Fruit fly (Drosophila melanogaster) whole organism, embryonic: ENCODE measurements around the gene CG12448.

Experiments used
- Atf3 ChIP-seq: fragments of 200-800 bp; sonication (Bioruptor generic); optimal IDR thresholded peaks from 3 replicates; lab custom pipeline; 2016; ENCODE audit warnings: missing biosample characterization, missing genetic modification characterization
- B-H1 ChIP-seq: fragments of 200-800 bp; sonication (Bioruptor generic); IDR thresholded peaks from 3 replicates; pipeline ENCODE4 v1.3.6; 2022; ENCODE audit warnings: missing biosample characterization, missing genetic modification characterization
- B-H2 ChIP-seq: fragments of 200-800 bp; sonication (Bioruptor generic); optimal IDR thresholded peaks from 2 replicates; lab custom pipeline; 2018; ENCODE audit warnings: missing biosample characterization, mild to moderate bottlenecking, missing genetic modification characterization
- CG10431 ChIP-seq: fragments of 200-800 bp; sonication (Bioruptor generic); optimal IDR thresholded peaks from 3 replicates; lab custom pipeline; 2018; ENCODE audit warnings: missing biosample characterization, mild to moderate bottlenecking, missing genetic modification characterization
- CG10654 ChIP-seq: fragments of 200-800 bp; sonication (Bioruptor generic); optimal IDR thresholded peaks from 2 replicates; lab custom pipeline; 2016; ENCODE audit warnings: missing biosample characterization, missing genetic modification characterization
- CG10979 ChIP-seq: fragments of 200-800 bp; sonication (Bioruptor generic); optimal IDR thresholded peaks from 2 replicates; lab custom pipeline; 2018; ENCODE audit warnings: missing biosample characterization, mild to moderate bottlenecking, missing genetic modification characterization, moderate library complexity
- CG11093 ChIP-seq: fragments of 200-800 bp; sonication (Bioruptor generic); IDR thresholded peaks from 3 replicates; pipeline ENCODE4 v1.3.6; 2022; ENCODE audit warnings: missing biosample characterization, missing genetic modification characterization
- CG13287 ChIP-seq: fragments of 200-800 bp; sonication (Bioruptor generic); IDR thresholded peaks from 2 replicates; pipeline ENCODE4 v1.3.6; 2022; ENCODE audit warnings: missing biosample characterization, missing genetic modification characterization; ENCODE audit not compliant: partially characterized antibody
- CG13624 ChIP-seq: fragments of 200-800 bp; sonication (Bioruptor generic); optimal IDR thresholded peaks from 2 replicates; lab custom pipeline; 2016; ENCODE audit warnings: missing biosample characterization, missing genetic modification characterization
- CG1529 ChIP-seq: fragments of 200-800 bp; sonication (Bioruptor generic); optimal IDR thresholded peaks from 3 replicates; lab custom pipeline; 2018; ENCODE audit warnings: missing biosample characterization, missing genetic modification characterization
- CG17829 ChIP-seq: fragments of 200-800 bp; optimal IDR thresholded peaks from 2 replicates; lab custom pipeline; 2019; ENCODE audit warnings: missing biosample characterization, mild to moderate bottlenecking, missing genetic modification characterization, moderate library complexity
- CG18262 ChIP-seq: fragments of 200-800 bp; optimal IDR thresholded peaks from 3 replicates; lab custom pipeline; 2019; ENCODE audit warnings: missing biosample characterization, mild to moderate bottlenecking, missing genetic modification characterization, moderate library complexity
- CG30403 ChIP-seq: fragments of 200-800 bp; sonication (Bioruptor generic); optimal IDR thresholded peaks from 3 replicates; lab custom pipeline; 2016; ENCODE audit warnings: missing biosample characterization, missing genetic modification characterization
- CG32532 ChIP-seq: fragments of 200-800 bp; sonication (Bioruptor generic); IDR thresholded peaks from 2 replicates; pipeline ENCODE4 v1.3.6; 2022; ENCODE audit warnings: missing biosample characterization, missing genetic modification characterization
- CG42726 ChIP-seq: fragments of 200-800 bp; sonication (Bioruptor generic); IDR thresholded peaks from 2 replicates; pipeline ENCODE4 v1.3.6; 2022; ENCODE audit warnings: missing biosample characterization, missing genetic modification characterization; ENCODE audit not compliant: partially characterized antibody
- CG4328 ChIP-seq: fragments of 200-800 bp; sonication (Bioruptor generic); optimal IDR thresholded peaks from 3 replicates; lab custom pipeline; 2017; ENCODE audit warnings: missing biosample characterization, missing genetic modification reagents, missing genetic modification characterization
- CG5180 ChIP-seq: fragments of 200-800 bp; sonication (Bioruptor generic); optimal IDR thresholded peaks from 3 replicates; lab custom pipeline; 2017; ENCODE audit warnings: missing biosample characterization, missing genetic modification characterization, mild to moderate bottlenecking, moderate library complexity, missing genetic modification reagents
- CG6272 ChIP-seq: fragments of 200-800 bp; sonication (Bioruptor generic); IDR thresholded peaks from 2 replicates; pipeline ENCODE4 v1.3.6; 2022; ENCODE audit warnings: missing biosample characterization, missing genetic modification characterization
- CG8388 ChIP-seq: fragments of 200-800 bp; sonication (Bioruptor generic); optimal IDR thresholded peaks from 2 replicates; lab custom pipeline; 2019; ENCODE audit warnings: missing biosample characterization, mild to moderate bottlenecking, missing genetic modification characterization, moderate library complexity
- CG8765 ChIP-seq: fragments of 200-800 bp; sonication (Bioruptor generic); IDR thresholded peaks from 2 replicates; pipeline ENCODE4 v1.3.6; 2022; ENCODE audit warnings: missing biosample characterization, missing genetic modification characterization
- CG9797 ChIP-seq: fragments of 200-800 bp; sonication (Bioruptor generic); optimal IDR thresholded peaks from 3 replicates; lab custom pipeline; 2018; ENCODE audit warnings: missing biosample characterization, mild to moderate bottlenecking, missing genetic modification characterization
- Chrac-16 ChIP-seq: fragments of 200-800 bp; sonication (Bioruptor generic); optimal IDR thresholded peaks from 3 replicates; lab custom pipeline; 2016; ENCODE audit warnings: missing biosample characterization, missing genetic modification characterization
- Dbx ChIP-seq: fragments of 200-800 bp; sonication (Bioruptor generic); IDR thresholded peaks from 3 replicates; pipeline ENCODE4 v1.3.6; 2022; ENCODE audit warnings: missing biosample characterization, missing genetic modification characterization
- E2f1 ChIP-seq: fragments of 200-800 bp; sonication (Bioruptor generic); IDR thresholded peaks from 2 replicates; pipeline ENCODE4 v1.3.6; 2022; ENCODE audit warnings: missing biosample characterization, missing genetic modification characterization
- Ets97D ChIP-seq: fragments of 200-800 bp; sonication (Bioruptor generic); optimal IDR thresholded peaks from 3 replicates; lab custom pipeline; 2016; ENCODE audit warnings: missing biosample characterization, missing genetic modification characterization
- Fer1 ChIP-seq: fragments of 200-800 bp; sonication (Bioruptor generic); optimal IDR thresholded peaks from 2 replicates; lab custom pipeline; 2017; ENCODE audit warnings: missing biosample characterization, mild to moderate bottlenecking, missing genetic modification characterization
- Fer3 ChIP-seq: fragments of 200-800 bp; sonication (Bioruptor generic); optimal IDR thresholded peaks from 2 replicates; lab custom pipeline; 2018; ENCODE audit warnings: missing biosample characterization, mild to moderate bottlenecking, missing genetic modification characterization, moderate library complexity
- Max ChIP-seq: fragments of 200-800 bp; sonication (Bioruptor generic); optimal IDR thresholded peaks from 2 replicates; lab custom pipeline; 2016; ENCODE audit warnings: missing biosample characterization, mild to moderate bottlenecking, missing genetic modification characterization
- NC2β ChIP-seq: fragments of 200-800 bp; sonication (Bioruptor generic); optimal IDR thresholded peaks from 2 replicates; lab custom pipeline; 2016; ENCODE audit warnings: missing biosample characterization, missing genetic modification characterization
- Oli ChIP-seq: fragments of 200-800 bp; sonication (Bioruptor generic); optimal IDR thresholded peaks from 2 replicates; lab custom pipeline; 2018; ENCODE audit warnings: missing biosample characterization, mild to moderate bottlenecking, missing genetic modification characterization, moderate library complexity
- Six4 ChIP-seq: fragments of 200-800 bp; sonication (Bioruptor generic); optimal IDR thresholded peaks from 2 replicates; lab custom pipeline; 2016; ENCODE audit warnings: missing biosample characterization, missing genetic modification characterization
- bab2 ChIP-seq: fragments of 200-800 bp; sonication (Bioruptor generic); optimal IDR thresholded peaks from 2 replicates; lab custom pipeline; 2016; ENCODE audit warnings: missing biosample characterization, missing genetic modification characterization
- bcd ChIP-seq: fragments of 200-800 bp; sonication (Bioruptor generic); optimal IDR thresholded peaks from 2 replicates; lab custom pipeline; 2017; ENCODE audit warnings: missing biosample characterization, mild to moderate bottlenecking, missing genetic modification characterization
- cg ChIP-seq: fragments of 200-800 bp; sonication (Bioruptor generic); optimal IDR thresholded peaks from 3 replicates; lab custom pipeline; 2019; ENCODE audit warnings: missing biosample characterization, mild to moderate bottlenecking, missing genetic modification characterization, moderate library complexity
- crp ChIP-seq, 2 experiments: fragments of 200-800 bp; sonication (Bioruptor generic); optimal IDR thresholded peaks; 2 replicates in 1 of 2; 3 replicates in 1 of 2; lab custom pipeline; 2017; ENCODE audit warnings: missing biosample characterization in 2 of 2, missing genetic modification characterization in 2 of 2, mild to moderate bottlenecking in 1 of 2, moderate library complexity in 1 of 2
- dpn ChIP-seq, 2 experiments: fragments of 200-800 bp; sonication (Bioruptor generic); optimal IDR thresholded peaks; 3 replicates each; lab custom pipeline; 2016; ENCODE audit warnings: missing biosample characterization in 2 of 2, missing genetic modification characterization in 2 of 2
- eve ChIP-seq, 2 experiments: fragments of >200 bp; optimal IDR thresholded peaks; 2 replicates each; lab custom pipeline; 2017; ENCODE audit warnings: missing biosample characterization in 2 of 2, missing genetic modification characterization in 2 of 2
- gsb ChIP-seq: fragments of 200-800 bp; sonication (Bioruptor generic); IDR thresholded peaks from 2 replicates; pipeline ENCODE4 v1.3.6; 2022; ENCODE audit warnings: missing biosample characterization, missing genetic modification characterization
- insv ChIP-seq, 2 experiments: fragments of 200-800 bp; sonication (Bioruptor generic); optimal IDR thresholded peaks; 3 replicates each; lab custom pipeline; 2016 to 2018; ENCODE audit warnings: missing biosample characterization in 2 of 2, missing genetic modification characterization in 2 of 2
- knrl ChIP-seq: fragments of 200-800 bp; sonication (Bioruptor generic); IDR thresholded peaks from 3 replicates; pipeline ENCODE4 v1.3.6; 2022; ENCODE audit warnings: missing biosample characterization, missing genetic modification characterization; ENCODE audit not compliant: partially characterized antibody
- lilli ChIP-seq: fragments of 200-800 bp; sonication (Bioruptor generic); optimal IDR thresholded peaks from 3 replicates; lab custom pipeline; 2016; ENCODE audit warnings: missing biosample characterization, missing genetic modification characterization
- mirr ChIP-seq: fragments of 200-800 bp; sonication (Bioruptor generic); optimal IDR thresholded peaks from 3 replicates; lab custom pipeline; 2018; ENCODE audit warnings: missing biosample characterization, mild to moderate bottlenecking, missing genetic modification characterization
- pita ChIP-seq: fragments of 200-800 bp; sonication (Bioruptor generic); optimal IDR thresholded peaks from 2 replicates; lab custom pipeline; 2017; ENCODE audit warnings: missing biosample characterization, mild to moderate bottlenecking, missing genetic modification characterization
- psq ChIP-seq: fragments of 200-800 bp; sonication (Bioruptor generic); optimal IDR thresholded peaks from 2 replicates; lab custom pipeline; 2017; ENCODE audit warnings: missing biosample characterization, missing genetic modification characterization
- sc ChIP-seq, 3 experiments: fragments of >200 bp in 2 of 3; fragments of 200-800 bp in 1 of 3; sonication (Bioruptor generic) in 1 of 3; optimal IDR thresholded peaks; 2 replicates in 2 of 3; 3 replicates in 1 of 3; lab custom pipeline; 2017; ENCODE audit warnings: mild to moderate bottlenecking in 1 of 3, missing biosample characterization in 1 of 3, missing genetic modification characterization in 1 of 3, missing genetic modification reagents in 1 of 3
- trh ChIP-seq: fragments of 200-800 bp; sonication (Bioruptor generic); optimal IDR thresholded peaks from 2 replicates; lab custom pipeline; 2016; ENCODE audit warnings: missing biosample characterization, missing genetic modification characterization
- unc-4 ChIP-seq: fragments of 200-800 bp; sonication (Bioruptor generic); IDR thresholded peaks from 2 replicates; pipeline ENCODE4 v1.3.6; 2022; ENCODE audit warnings: missing biosample characterization, missing genetic modification characterization; ENCODE audit not compliant: partially characterized antibody

Gene CG12448

dm6 chr2L:15912901-15913673 is 28.2 kb upstream of the CG12448 start (continued):
- peak; percentile 45; the same call in 1 of the 2 replicates for TF ChIP-seq CG6272
- peak; percentile 57 for TF ChIP-seq trh (GFP tag; lab: Kevin White, UChicago)
- no peak for TF ChIP-seq CG8765
- peak; percentile 81 for TF ChIP-seq CG17829
- TF ChIP-seq CG4328, result peak; percentile 46
- peak; percentile 63 for TF ChIP-seq CG5180
- TF ChIP-seq CG30403 (GFP tag; lab: Kevin White, UChicago), result peak; percentile 80
- TF ChIP-seq NC2β (GFP tag; lab: Kevin White, UChicago), result no peak
- TF ChIP-seq insv (GFP tag; optimal IDR thresholded peaks at IDR 0.05; lab: Kevin White, UChicago), result no peak
- TF ChIP-seq CG8388 (GFP tag; lab: Kevin White, UChicago), result peak; percentile 81
- peak; percentile 54; the same call in 2 of the 3 replicates for TF ChIP-seq B-H1 (GFP tag; lab: Robert Waterston, UW)
- TF ChIP-seq sc (optimal IDR thresholded peaks at IDR 0.05; lab: Kevin White, UChicago), result no peak
- TF ChIP-seq sc (GFP tag; optimal IDR thresholded peaks at IDR 0.05; lab: Kevin White, UChicago), result peak; percentile 86
- peak; percentile 56 for TF ChIP-seq Six4 (GFP tag; lab: Kevin White, UChicago)
- peak; percentile 93 for TF ChIP-seq cg (GFP tag; lab: Kevin White, UChicago)
- TF ChIP-seq gsb (GFP tag; lab: Robert Waterston, UW), result 0 out of 2 replicates have a peak, but pooled peaks have one; percentile 39
- no peak for TF ChIP-seq Atf3 (GFP tag; lab: Kevin White, UChicago)
- no peak for TF ChIP-seq lilli (GFP tag; lab: Kevin White, UChicago)
- TF ChIP-seq bab2 (GFP tag; lab: Kevin White, UChicago), result peak; percentile 12
- peak; percentile 51 for TF ChIP-seq CG10654 (GFP tag; lab: Kevin White, UChicago)
- TF ChIP-seq CG10979 (tag; lab: Kevin White, UChicago), result peak; percentile 88
- TF ChIP-seq Chrac-16 (GFP tag; lab: Kevin White, UChicago), result peak; percentile 38
- peak; percentile 74 for TF ChIP-seq bcd (GFP tag; lab: Kevin White, UChicago)
- peak; percentile 38; the same call in 1 of the 2 replicates for TF ChIP-seq CG13287
- TF ChIP-seq mirr (GFP tag; lab: Kevin White, UChicago), result peak; percentile 98
- TF ChIP-seq eve (GFP tag; optimal IDR thresholded peaks at IDR 0.05; lab: Kevin White, UChicago), result peak in 1 of 2 experiments; percentile 81
- peak; percentile 15 for TF ChIP-seq psq (GFP tag; lab: Kevin White, UChicago)
- TF ChIP-seq Fer3 (tag; lab: Kevin White, UChicago), result peak; percentile 51
- TF ChIP-seq B-H2 (GFP tag; lab: Kevin White, UChicago), result peak; percentile 53
- peak; percentile 35 for TF ChIP-seq Fer1
- TF ChIP-seq CG32532 (GFP tag; lab: Robert Waterston, UW), result 0 out of 2 replicates have a peak, but pooled peaks have one; percentile 12
- TF ChIP-seq CG13624, result no peak
- TF ChIP-seq CG18262 (tag; lab: Kevin White, UChicago), result peak; percentile 95
- TF ChIP-seq pita, result no peak
- peak; percentile 88 for TF ChIP-seq Oli
- TF ChIP-seq crp (GFP tag; optimal IDR thresholded peaks at IDR 0.05; lab: Kevin White, UChicago), result no peak
- TF ChIP-seq E2f1 (GFP tag; lab: Robert Waterston, UW), result peak; percentile 53
- peak; percentile 50; the same call in 1 of the 2 replicates for TF ChIP-seq CG42726
- TF ChIP-seq dpn (GFP tag; optimal IDR thresholded peaks at IDR 0.05; lab: Kevin White, UChicago), result peak; percentile 25 to 56
- 0 out of 3 replicates have a peak, but pooled peaks have one; percentile 16 for TF ChIP-seq CG11093 (GFP tag; lab: Robert Waterston, UW)
- peak; percentile 50; the same call in 2 of the 3 replicates for TF ChIP-seq Dbx (GFP tag; lab: Robert Waterston, UW)
- peak; percentile 59 for TF ChIP-seq CG1529 (GFP tag; lab: Kevin White, UChicago)
- TF ChIP-seq knrl (GFP tag; lab: Robert Waterston, UW), result no peak
- no peak for TF ChIP-seq Max (GFP tag; lab: Kevin White, UChicago)
- TF ChIP-seq CG9797 (GFP tag; lab: Kevin White, UChicago), result no peak
- TF ChIP-seq Ets97D (GFP tag; lab: Kevin White, UChicago), result no peak
- peak; percentile 22; the same call in 1 of the 2 replicates for TF ChIP-seq unc-4 (GFP tag; lab: Robert Waterston, UW)
- TF ChIP-seq CG10431, result peak; percentile 35
